Worm (Caenorhabditis elegans): Measurements from ENCODE around the gene C53B4.2.

Gene C53B4.2

DNA sequence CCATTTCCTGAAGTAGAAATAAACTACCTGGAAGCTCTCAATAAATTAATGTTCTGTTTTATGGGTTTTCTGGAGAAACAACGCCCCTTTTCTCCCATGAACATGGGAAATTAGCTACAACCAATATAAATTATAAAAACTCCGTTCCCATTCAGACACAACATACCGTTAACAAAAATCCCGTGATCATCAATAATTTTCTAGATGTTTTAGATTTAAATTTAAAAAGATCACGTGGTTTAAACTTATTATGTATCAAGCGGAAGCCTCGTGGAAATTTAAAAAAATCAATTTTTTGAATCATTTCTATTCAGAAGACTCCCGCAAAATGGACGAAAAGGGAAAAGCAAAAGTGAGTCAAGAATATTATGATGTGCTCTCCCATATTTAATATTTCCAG is at the start of gene C53B4.2:
TSS of gene C53B4.2 (plus strand) at position 301 of the 400 bp plus-strand sequence.
- TF ChIP-seq him-1 (tag; optimal IDR thresholded peaks at IDR 0.05): no peak
- no peak for TF ChIP-seq dao-5 (tag; optimal IDR thresholded peaks at IDR 0.05)
- TF ChIP-seq W03F9.2 (tag; optimal IDR thresholded peaks at IDR 0.05): no peak

- TF ChIP-seq dao-5 (tag; optimal IDR thresholded peaks at IDR 0.05) (no peak), him-1 (tag; optimal IDR thresholded peaks at IDR 0.05) (no peak), W03F9.2 (tag; optimal IDR thresholded peaks at IDR 0.05) (no peak)
Measured at ce11 chrIV:8918790-8919189, 47.2 kb upstream of the C53B4.2 start, which contains the start of gene rap-1. TSS of gene rap-1 (minus strand) at chrIV:8918890.

DNA sequence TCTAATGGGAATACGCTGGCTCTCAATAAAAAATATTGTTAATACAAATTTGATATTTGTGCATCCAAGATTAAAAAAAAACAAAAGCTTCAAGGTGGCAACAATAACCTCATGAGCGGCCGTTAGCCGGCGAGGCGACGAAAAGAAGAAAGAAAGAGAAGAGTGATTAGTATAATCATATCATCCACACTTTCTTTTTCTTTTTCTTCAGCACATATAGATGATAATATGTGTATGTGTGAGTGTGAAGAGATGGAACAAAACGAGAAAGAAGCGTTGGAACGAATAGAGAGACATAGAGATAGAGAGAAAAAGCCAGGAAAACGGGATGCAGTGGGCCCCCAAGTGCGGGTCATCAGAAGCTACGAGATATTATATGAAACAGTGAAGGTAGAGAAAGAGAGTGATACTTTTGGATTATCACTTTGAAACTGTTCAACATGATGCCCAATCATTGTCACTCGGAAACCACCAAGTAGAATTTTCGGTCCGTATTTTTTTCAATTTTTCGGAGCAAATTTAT is 45.6 kb upstream of the C53B4.2 start:
- TF ChIP-seq dao-5 (tag; optimal IDR thresholded peaks at IDR 0.05) (no peak), him-1 (tag; optimal IDR thresholded peaks at IDR 0.05) (no peak), W03F9.2 (tag; optimal IDR thresholded peaks at IDR 0.05) (no peak)

- TF ChIP-seq him-1 (tag; optimal IDR thresholded peaks at IDR 0.05): no peak
- no peak for TF ChIP-seq W03F9.2 (tag; optimal IDR thresholded peaks at IDR 0.05)
- no peak for TF ChIP-seq dao-5 (tag; optimal IDR thresholded peaks at IDR 0.05)
Measured at ce11 chrIV:8921166-8921565, 44.8 kb upstream of the C53B4.2 start.

DNA sequence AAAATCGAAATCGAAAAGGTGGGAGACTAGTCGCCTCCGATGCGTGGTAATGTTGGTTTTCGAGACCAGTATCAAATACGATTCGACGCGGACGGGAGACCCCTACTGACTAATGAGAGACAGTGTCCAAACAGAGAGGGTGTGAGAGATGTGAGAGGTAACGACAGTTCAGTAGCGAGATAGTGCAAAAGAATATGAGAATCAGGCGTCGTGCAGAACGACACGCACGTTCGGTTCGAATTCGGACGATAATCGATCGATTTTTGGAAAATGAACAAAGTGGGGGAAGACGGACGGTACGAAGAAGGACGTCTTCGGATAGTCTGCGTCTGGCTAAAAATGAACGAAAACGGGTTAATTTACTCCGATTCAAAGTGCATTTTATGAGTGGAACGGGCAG is 44.0 kb upstream of the C53B4.2 start, which contains the start of gene D1046.16:
TSS of gene D1046.16 (plus strand) at position 195 of the 400 bp plus-strand sequence.
- TF ChIP-seq dao-5 (tag; optimal IDR thresholded peaks at IDR 0.05): no peak
- no peak for TF ChIP-seq him-1 (tag; optimal IDR thresholded peaks at IDR 0.05)
- peak; percentile 4 for TF ChIP-seq W03F9.2 (tag; optimal IDR thresholded peaks at IDR 0.05)

- TF ChIP-seq W03F9.2 (tag; optimal IDR thresholded peaks at IDR 0.05): peak; percentile 60
- TF ChIP-seq him-1 (tag; optimal IDR thresholded peaks at IDR 0.05): no peak
- no peak for TF ChIP-seq dao-5 (tag; optimal IDR thresholded peaks at IDR 0.05)
Measured at ce11 chrIV:8923381-8923780, 42.6 kb upstream of the C53B4.2 start.

- TF ChIP-seq dao-5 (tag; optimal IDR thresholded peaks at IDR 0.05): no peak
- TF ChIP-seq W03F9.2 (tag; optimal IDR thresholded peaks at IDR 0.05): no peak
- no peak for TF ChIP-seq him-1 (tag; optimal IDR thresholded peaks at IDR 0.05)
Measured at ce11 chrIV:8924126-8924525, 41.9 kb upstream of the C53B4.2 start.

DNA sequence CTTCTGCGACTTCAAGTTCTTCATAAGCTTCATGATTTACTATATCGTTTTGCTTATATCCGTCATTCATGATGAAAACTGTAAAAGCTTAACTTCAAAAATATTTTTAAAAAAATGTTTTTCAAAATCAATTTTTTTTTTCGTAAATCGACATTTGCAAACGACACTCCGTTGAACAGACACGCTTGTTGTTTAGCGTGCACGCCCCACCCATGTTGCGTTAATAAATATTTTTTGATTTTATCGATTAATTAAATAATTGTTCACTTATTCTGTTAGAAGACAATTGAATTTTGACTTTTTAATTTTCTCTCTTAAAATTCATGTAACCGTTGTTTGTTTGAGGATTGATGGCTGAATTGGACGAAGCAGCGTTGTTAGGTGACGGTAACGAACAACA is 40.0 kb upstream of the C53B4.2 start, which contains the start of the genes D1046.2 and cfim-2:
TSS of gene D1046.2 (minus strand) at position 78 of the 400 bp plus-strand sequence.
TSS of gene cfim-2 (plus strand) at position 335 of the 400 bp plus-strand sequence.
- TF ChIP-seq dao-5 (tag; optimal IDR thresholded peaks at IDR 0.05): no peak
- TF ChIP-seq him-1 (tag; optimal IDR thresholded peaks at IDR 0.05): no peak
- no peak for TF ChIP-seq W03F9.2 (tag; optimal IDR thresholded peaks at IDR 0.05)

- TF ChIP-seq dao-5 (tag; optimal IDR thresholded peaks at IDR 0.05) (no peak), W03F9.2 (tag; optimal IDR thresholded peaks at IDR 0.05) (no peak), him-1 (tag; optimal IDR thresholded peaks at IDR 0.05) (no peak)
Measured at ce11 chrIV:8926511-8926910, 39.5 kb upstream of the C53B4.2 start.

DNA sequence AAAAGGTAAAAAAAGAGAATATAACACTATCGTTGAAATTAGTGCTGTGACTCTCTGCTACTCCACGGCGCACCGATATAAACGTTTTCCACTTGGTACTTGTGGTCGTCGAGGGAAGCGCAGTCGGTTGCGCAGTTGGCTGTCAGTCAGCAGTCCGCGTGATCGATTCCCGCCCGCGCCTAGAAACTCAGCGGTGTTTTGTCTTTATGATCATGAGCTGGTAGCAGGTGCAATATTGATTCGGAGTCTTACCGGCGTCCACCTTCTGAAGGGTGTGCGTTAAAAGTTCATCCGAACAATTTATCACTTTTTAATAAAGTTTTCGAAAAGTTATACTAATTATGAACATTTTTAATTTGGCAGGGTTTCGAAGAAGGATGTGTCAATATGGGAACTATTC is 38.9 kb upstream of the C53B4.2 start:
- peak; percentile 94 for TF ChIP-seq dao-5 (tag; optimal IDR thresholded peaks at IDR 0.05)
- TF ChIP-seq W03F9.2 (tag; optimal IDR thresholded peaks at IDR 0.05): peak; percentile 42
- peak; percentile 60 for TF ChIP-seq him-1 (tag; optimal IDR thresholded peaks at IDR 0.05)

ce11 chrIV:8929942-8930492 is 36.0 kb upstream of the C53B4.2 start, which contains the start of the genes D1046.18 and slc-25A26:
TSS of gene D1046.18 (plus strand) at chrIV:8930242.
TSS of gene slc-25A26 (plus strand) at chrIV:8930442.
- TF ChIP-seq W03F9.2 (tag; optimal IDR thresholded peaks at IDR 0.05): no peak
- no peak for TF ChIP-seq him-1 (tag; optimal IDR thresholded peaks at IDR 0.05)
- no peak for TF ChIP-seq dao-5 (tag; optimal IDR thresholded peaks at IDR 0.05)

- TF ChIP-seq dao-5 (tag; optimal IDR thresholded peaks at IDR 0.05): no peak
- TF ChIP-seq him-1 (tag; optimal IDR thresholded peaks at IDR 0.05): no peak
- TF ChIP-seq W03F9.2 (tag; optimal IDR thresholded peaks at IDR 0.05): no peak
Measured at ce11 chrIV:8933575-8933974, 32.4 kb upstream of the C53B4.2 start, which contains the start of gene D1046.4. TSS of gene D1046.4 (plus strand) at chrIV:8933875.

- TF ChIP-seq W03F9.2 (tag; optimal IDR thresholded peaks at IDR 0.05) (no peak), dao-5 (tag; optimal IDR thresholded peaks at IDR 0.05) (no peak), him-1 (tag; optimal IDR thresholded peaks at IDR 0.05) (no peak)
Measured at ce11 chrIV:8943430-8943829, 22.6 kb upstream of the C53B4.2 start.

DNA sequence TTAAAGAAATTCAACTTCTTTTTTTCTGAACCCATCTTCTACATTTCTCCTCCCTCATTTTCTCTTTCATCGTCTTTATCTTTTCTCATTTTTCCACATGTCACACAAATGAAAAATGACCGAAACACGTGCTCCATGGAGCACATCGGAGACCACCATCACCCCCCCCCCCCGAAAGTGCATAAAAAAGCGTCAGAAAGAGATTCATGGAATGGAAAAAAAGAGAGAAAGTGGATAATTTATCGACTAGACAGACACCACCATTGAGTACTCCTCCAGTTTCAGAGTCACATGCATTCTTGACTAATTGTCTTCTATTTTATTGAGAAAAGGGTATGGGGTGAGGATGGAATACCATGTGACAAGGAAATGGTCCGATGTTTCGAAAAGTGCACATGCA is 18.8 kb upstream of the C53B4.2 start:
- TF ChIP-seq dao-5 (tag; optimal IDR thresholded peaks at IDR 0.05): no peak
- no peak for TF ChIP-seq W03F9.2 (tag; optimal IDR thresholded peaks at IDR 0.05)
- no peak for TF ChIP-seq him-1 (tag; optimal IDR thresholded peaks at IDR 0.05)
